Fruit fly (Drosophila melanogaster): Measurements from ENCODE around the gene CG34308.

DNA sequence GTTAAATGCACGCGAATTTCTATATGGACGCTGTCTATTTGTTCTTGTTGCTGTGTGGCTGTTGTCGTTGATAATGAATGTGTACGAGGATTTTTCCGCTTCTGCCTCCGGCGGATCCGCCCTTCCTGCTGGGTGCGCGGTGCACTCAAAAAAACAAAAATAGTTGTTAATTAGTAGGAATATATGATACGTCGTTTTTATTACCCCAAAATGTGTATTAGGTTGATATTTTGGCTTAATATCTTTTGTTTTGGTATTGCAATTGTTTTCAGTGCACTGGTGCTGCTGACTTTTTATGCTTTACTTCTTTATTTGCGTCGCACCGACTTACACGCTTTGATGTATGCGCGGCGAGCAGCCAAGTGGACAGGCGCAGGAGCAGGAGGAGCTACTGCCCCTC lies 2.6 kb downstream of the CG34308 start:
- TF ChIP-seq psq (optimal IDR thresholded peaks at IDR 0.05) (no peak), Sin3A (optimal IDR thresholded peaks at IDR 0.05) (no peak), Myc (optimal IDR thresholded peaks at IDR 0.05) (no peak), h (optimal IDR thresholded peaks at IDR 0.05) (no peak), insv (optimal IDR thresholded peaks at IDR 0.05) (no peak), ttk (optimal IDR thresholded peaks at IDR 0.05) (no peak)

All from Kc167 (cell line).